Worm (Caenorhabditis elegans): ENCODE results near the gene nas-12.

- TF ChIP-seq nhr-179 (tag; optimal IDR thresholded peaks at IDR 0.05) (no peak), aptf-3 (GFP tag; IDR thresholded peaks at IDR 0.05) (no peak), dpl-1 (GFP tag; optimal IDR thresholded peaks at IDR 0.05) (no peak), atf-7 (tag; optimal IDR thresholded peaks at IDR 0.05) (no peak), gei-17 (GFP tag; optimal IDR thresholded peaks at IDR 0.05) (no peak), repo-1 (tag; optimal IDR thresholded peaks at IDR 0.05) (no peak), snpc-4 (GFP tag; optimal IDR thresholded peaks at IDR 0.05) (no peak), snpc-4 (tag; optimal IDR thresholded peaks at IDR 0.05) (no peak), ama-1 (optimal IDR thresholded peaks at IDR 0.05) (no peak), ama-1 (GFP tag; optimal IDR thresholded peaks at IDR 0.05) (peak in 1 of 2 experiments; percentile 37), B0336.3 (GFP tag; IDR thresholded peaks at IDR 0.05) (peak; percentile 65; the same call in 1 of the 2 replicates), nfya-1 (tag; optimal IDR thresholded peaks at IDR 0.05; ENCODE audit: borderline replicate concordance, insufficient read depth) (no peak)
Measured at ce11 chrIV:10177779-10178178, 46.0 kb upstream of the nas-12 start, which contains the start of gene mspn-1.

Data from whole organism, young adult.